Worm (Caenorhabditis elegans): ENCODE results near the gene T28A8.4.

The T28A8.4 gene

DNA sequence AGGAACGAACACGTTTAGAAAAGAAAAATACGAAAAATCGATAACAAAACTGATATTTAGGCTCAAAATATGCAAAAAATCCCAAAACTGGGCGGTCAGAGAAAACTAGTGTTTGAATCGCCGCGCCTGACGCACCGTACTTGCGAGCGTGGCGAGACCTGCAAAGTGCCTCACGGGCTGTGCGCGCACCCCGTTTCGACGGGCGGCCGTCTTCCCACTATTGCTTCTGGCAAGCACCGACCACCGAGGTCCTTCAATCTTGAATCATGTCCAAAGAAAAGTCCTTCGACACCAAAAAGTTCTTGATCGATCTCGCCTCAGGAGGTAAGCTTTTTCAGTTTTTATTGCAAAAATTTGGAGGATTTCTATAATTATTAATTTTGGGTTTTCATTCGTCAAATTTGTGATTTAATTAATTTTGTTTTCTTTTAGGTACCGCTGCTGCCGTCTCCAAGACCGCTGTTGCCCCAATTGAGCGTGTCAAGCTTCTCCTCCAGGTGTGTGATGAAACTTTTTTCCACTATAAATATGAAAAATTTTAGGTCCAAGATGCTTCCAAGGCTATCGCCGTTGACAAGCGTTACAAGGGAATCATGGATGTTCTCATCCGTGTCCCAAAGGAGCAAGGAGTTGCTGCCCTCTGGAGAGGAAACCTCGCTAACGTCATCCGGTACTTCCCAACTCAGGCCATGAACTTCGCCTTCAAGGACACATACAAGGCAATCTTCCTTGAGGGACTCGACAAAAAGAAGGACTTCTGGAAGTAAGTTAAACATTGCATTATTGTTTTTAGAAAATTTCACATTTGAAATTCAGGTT, 40.3 kb upstream of the T28A8.4 start, which contains the start of gene ant-1.1:
Gene ant-1.1 (plus strand): TSS at position 199 of the 819 bp plus-strand sequence.
- TF ChIP-seq sea-1 (GFP tag; conservative IDR thresholded peaks at IDR 0.05) (0 out of 2 replicates have a peak, but pooled peaks have one; percentile 44), tbx-11 (GFP tag; IDR thresholded peaks at IDR 0.05) (no peak), hmbx-1 (tag; optimal IDR thresholded peaks at IDR 0.05) (no peak), tbx-37 (GFP tag; conservative IDR thresholded peaks at IDR 0.05) (peak; percentile 59), B0310.2 (tag; optimal IDR thresholded peaks at IDR 0.05) (no peak), ceh-13 (GFP tag; optimal IDR thresholded peaks at IDR 0.05) (no peak), hnd-1 (tag; optimal IDR thresholded peaks at IDR 0.05) (no peak), tra-4 (tag; optimal IDR thresholded peaks at IDR 0.05) (peak; percentile 24), pes-1 (GFP tag; IDR thresholded peaks at IDR 0.05) (peak; percentile 52; the same call in 1 of the 2 replicates), ceh-36 (tag; optimal IDR thresholded peaks at IDR 0.05) (peak; percentile 20), ets-7 (tag; optimal IDR thresholded peaks at IDR 0.05) (no peak), F13C5.2 (tag; optimal IDR thresholded peaks at IDR 0.05) (peak; percentile 80), aly-1 (tag; optimal IDR thresholded peaks at IDR 0.05) (no peak), scrt-1 (GFP tag; IDR thresholded peaks at IDR 0.05) (0 out of 2 replicates have a peak, but pooled peaks have one; percentile 20), hmg-4 (GFP tag; optimal IDR thresholded peaks at IDR 0.05) (peak; percentile 62), ama-1 (optimal IDR thresholded peaks at IDR 0.05) (no peak)

ce11 chrIII:13464493-13465362, 38.8 kb upstream of the T28A8.4 start, which contains the start of gene kel-3:
Gene kel-3, plus strand, starts transcription at chrIII:13464820.
- no peak for TF ChIP-seq hmg-4 (GFP tag; optimal IDR thresholded peaks at IDR 0.05)
- TF ChIP-seq ama-1 (optimal IDR thresholded peaks at IDR 0.05) = peak; percentile 62

ce11 chrIII:13465918-13466592, 37.4 kb upstream of the T28A8.4 start, which contains the start of gene cdk-5:
Gene cdk-5, minus strand, starts transcription at chrIII:13466342.
- no peak for TF ChIP-seq ceh-36 (tag; optimal IDR thresholded peaks at IDR 0.05)
- TF ChIP-seq scrt-1 (GFP tag; IDR thresholded peaks at IDR 0.05) = no peak
- TF ChIP-seq hnd-1 (tag; optimal IDR thresholded peaks at IDR 0.05) = no peak
- TF ChIP-seq tbx-37 (GFP tag; conservative IDR thresholded peaks at IDR 0.05) = no peak
- TF ChIP-seq hmbx-1 (tag; optimal IDR thresholded peaks at IDR 0.05) = no peak
- no peak for TF ChIP-seq ama-1 (optimal IDR thresholded peaks at IDR 0.05)
- no peak for TF ChIP-seq aly-1 (tag; optimal IDR thresholded peaks at IDR 0.05)
- no peak for TF ChIP-seq ets-7 (tag; optimal IDR thresholded peaks at IDR 0.05)
- TF ChIP-seq hmg-4 (GFP tag; optimal IDR thresholded peaks at IDR 0.05) = no peak
- TF ChIP-seq flt-1 (GFP tag; IDR thresholded peaks at IDR 0.05) = no peak
- TF ChIP-seq ceh-13 (GFP tag; optimal IDR thresholded peaks at IDR 0.05) = no peak
- TF ChIP-seq tbx-11 (GFP tag; IDR thresholded peaks at IDR 0.05) = no peak
- TF ChIP-seq pes-1 (GFP tag; IDR thresholded peaks at IDR 0.05) = no peak
- no peak for TF ChIP-seq F13C5.2 (tag; optimal IDR thresholded peaks at IDR 0.05)

ce11 chrIII:13471504-13471903, 32.0 kb upstream of the T28A8.4 start, which contains the start of gene pssy-2:
Gene pssy-2, plus strand, starts transcription at chrIII:13471804.
- TF ChIP-seq hmbx-1 (tag; optimal IDR thresholded peaks at IDR 0.05) = no peak
- no peak for TF ChIP-seq tbx-11 (GFP tag; IDR thresholded peaks at IDR 0.05)
- TF ChIP-seq aly-1 (tag; optimal IDR thresholded peaks at IDR 0.05) = no peak
- no peak for TF ChIP-seq flt-1 (GFP tag; IDR thresholded peaks at IDR 0.05)
- no peak for TF ChIP-seq ets-7 (tag; optimal IDR thresholded peaks at IDR 0.05)
- TF ChIP-seq F13C5.2 (tag; optimal IDR thresholded peaks at IDR 0.05) = no peak

DNA sequence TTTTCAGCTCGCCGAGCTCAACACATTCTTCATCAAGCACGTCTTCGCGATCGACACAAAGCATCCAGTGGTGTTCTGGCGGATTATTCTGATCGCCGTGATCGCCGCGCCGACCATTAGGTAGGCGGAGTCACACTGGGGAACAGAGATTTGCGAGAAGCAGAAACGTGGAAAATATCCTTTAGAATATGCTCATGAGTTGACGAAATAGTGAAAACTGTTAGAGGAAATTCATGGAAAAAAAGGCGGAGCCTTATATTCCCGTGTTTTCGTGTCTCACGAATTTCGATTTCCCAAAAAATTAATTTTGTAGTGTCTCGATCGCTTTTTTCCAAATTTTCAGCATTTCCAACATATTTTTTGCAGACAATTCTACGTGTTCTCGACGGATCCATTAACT, 29.0 kb upstream of the T28A8.4 start:
- TF ChIP-seq tbx-37 (GFP tag; conservative IDR thresholded peaks at IDR 0.05) (peak; percentile 21; the same call in 1 of the 2 replicates), aly-1 (tag; optimal IDR thresholded peaks at IDR 0.05) (no peak)

DNA sequence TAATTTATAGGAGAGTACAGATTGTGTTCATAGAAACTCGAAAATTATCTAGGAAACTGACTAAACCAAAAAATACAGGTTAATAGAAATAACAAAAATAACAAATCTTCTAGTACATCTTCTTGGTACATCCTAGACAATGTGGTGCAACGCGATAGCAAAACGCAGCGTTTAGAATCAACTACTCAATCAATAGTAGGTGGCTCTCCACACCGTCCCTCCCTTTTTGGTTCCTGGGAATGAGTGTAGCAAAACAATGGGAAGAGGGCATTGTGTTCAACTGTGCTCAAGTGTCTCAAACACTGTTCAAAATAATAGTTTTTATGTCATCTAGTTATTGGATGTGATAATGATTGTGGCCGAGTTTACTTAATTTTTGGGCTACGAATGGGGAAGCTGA, 26.8 kb upstream of the T28A8.4 start, which contains the start of gene T27E9.6:
Gene T27E9.6 (minus strand): TSS at position 101 of the 400 bp plus-strand sequence.
- TF ChIP-seq F13C5.2 (tag; optimal IDR thresholded peaks at IDR 0.05) (no peak), hnd-1 (tag; optimal IDR thresholded peaks at IDR 0.05) (no peak), hmbx-1 (tag; optimal IDR thresholded peaks at IDR 0.05) (no peak), flt-1 (GFP tag; IDR thresholded peaks at IDR 0.05) (no peak), hmg-4 (GFP tag; optimal IDR thresholded peaks at IDR 0.05) (no peak)

- TF ChIP-seq ceh-13 (GFP tag; optimal IDR thresholded peaks at IDR 0.05) = no peak
- TF ChIP-seq tbx-37 (GFP tag; conservative IDR thresholded peaks at IDR 0.05) = no peak
- TF ChIP-seq ets-7 (tag; optimal IDR thresholded peaks at IDR 0.05) = no peak
- no peak for TF ChIP-seq flt-1 (GFP tag; IDR thresholded peaks at IDR 0.05)
- TF ChIP-seq aly-1 (tag; optimal IDR thresholded peaks at IDR 0.05) = no peak
- TF ChIP-seq F13C5.2 (tag; optimal IDR thresholded peaks at IDR 0.05) = no peak
- no peak for TF ChIP-seq B0310.2 (tag; optimal IDR thresholded peaks at IDR 0.05)
- TF ChIP-seq pes-1 (GFP tag; IDR thresholded peaks at IDR 0.05) = no peak
- TF ChIP-seq ama-1 (optimal IDR thresholded peaks at IDR 0.05) = no peak
- TF ChIP-seq hnd-1 (tag; optimal IDR thresholded peaks at IDR 0.05) = no peak
- no peak for TF ChIP-seq scrt-1 (GFP tag; IDR thresholded peaks at IDR 0.05)
- no peak for TF ChIP-seq hmbx-1 (tag; optimal IDR thresholded peaks at IDR 0.05)
- no peak for TF ChIP-seq tbx-11 (GFP tag; IDR thresholded peaks at IDR 0.05)
- TF ChIP-seq hmg-4 (GFP tag; optimal IDR thresholded peaks at IDR 0.05) = no peak
These were observed 19.5 kb upstream of the T28A8.4 start, which contains the start of gene acc-4 for ce11 chrIII:13484024-13484423. Gene acc-4, minus strand, starts transcription at chrIII:13484124.
